Worm (Caenorhabditis elegans) whole organism, L2 larva: ENCODE measurements around the gene ZC266.1.

ENCODE experiments used
- lin-13 ChIP-seq: fragments of 150-350 bp; optimal IDR thresholded peaks from 2 replicates; lab custom pipeline; 2014; ENCODE audit warnings: missing biosample characterization, missing genetic modification reagents, missing genetic modification characterization
- snpc-4 ChIP-seq: fragments of 150-350 bp; optimal IDR thresholded peaks from 2 replicates; lab custom pipeline; 2014; ENCODE audit warnings: missing biosample characterization, missing genetic modification characterization
- zag-1 ChIP-seq: fragments of 150-350 bp; optimal IDR thresholded peaks from 2 replicates; lab custom pipeline; 2014; ENCODE audit warnings: missing biosample characterization, missing genetic modification characterization
- ztf-4 ChIP-seq: fragments of 150-350 bp; optimal IDR thresholded peaks from 2 replicates; lab custom pipeline; 2014; ENCODE audit warnings: missing biosample characterization, missing genetic modification characterization

- TF ChIP-seq ztf-4 (tag; lab: Kevin White, UChicago), result no peak
- TF ChIP-seq snpc-4, result no peak
- no peak for TF ChIP-seq zag-1
- peak; percentile 1 for TF ChIP-seq lin-13 (GFP tag; lab: Kevin White, UChicago)
These were observed 30.0 kb upstream of the ZC266.1 start, which contains the start of gene tig-2 for ce11 chrV:4730075-4730474.
